Worm (Caenorhabditis elegans) whole organism, L3 larva: ENCODE measurements around the gene C49G7.10.

Source experiments
- elt-3 ChIP-seq, 3 experiments: fragments of 150-350 bp in 1 of 3; sonication (generic microtip) in 2 of 3; optimal IDR thresholded peaks; 2 replicates in 2 of 3; 4 replicates in 1 of 3; lab custom pipeline; 2014 to 2017; ENCODE audit warnings: missing biosample characterization in 3 of 3, missing genetic modification characterization in 3 of 3
- fkh-10 ChIP-seq: sonication (generic microtip); optimal IDR thresholded peaks from 2 replicates; lab custom pipeline; 2017; ENCODE audit warnings: missing biosample characterization, missing genetic modification reagents, missing genetic modification characterization
- nhr-12 ChIP-seq: fragments of 150-350 bp; optimal IDR thresholded peaks from 2 replicates; lab custom pipeline; 2014; ENCODE audit warnings: missing biosample characterization, missing genetic modification characterization

- TF ChIP-seq fkh-10 (GFP tag; lab: Kevin White, UChicago) (no peak), elt-3 (tag; optimal IDR thresholded peaks at IDR 0.05; lab: Kevin White, UChicago) (no peak), nhr-12 (tag; lab: Kevin White, UChicago) (no peak)
Observed at ce11 chrV:4035811-4036210, 6.0 kb downstream of the C49G7.10 start, which contains the start of gene C49G7.13.
